Worm (Caenorhabditis elegans) whole organism, midembryonic: ENCODE measurements around the gene dnj-19.

Source experiments
- T22C8.4 ChIP-seq: fragments of 200-800 bp; sonication (Bioruptor generic); IDR thresholded peaks from 2 replicates; pipeline ENCODE4 v1.3.6; 2022; ENCODE audit warnings: missing genetic modification characterization, missing compliant biosample characterization
- flt-1 ChIP-seq: fragments of 200-800 bp; sonication (Bioruptor generic); IDR thresholded peaks from 2 replicates; pipeline ENCODE4 v1.3.6; 2022; ENCODE audit warnings: missing genetic modification characterization, missing compliant biosample characterization
- klf-2 ChIP-seq: fragments of 200-800 bp; sonication (Bioruptor generic); conservative IDR thresholded peaks from 2 replicates; pipeline ENCODE4 v1.3.6; 2022; ENCODE audit warnings: missing genetic modification reagents, missing genetic modification characterization, missing compliant biosample characterization
- med-1 ChIP-seq: sonication (generic microtip); optimal IDR thresholded peaks from 2 replicates; lab custom pipeline; 2017; ENCODE audit warnings: missing genetic modification characterization, mild to moderate bottlenecking, missing compliant biosample characterization, antibody characterized with exemption, missing genetic modification reagents; ENCODE audit not compliant: insufficient read depth
- tab-1 ChIP-seq: fragments of 200-800 bp; sonication (Bioruptor generic); IDR thresholded peaks from 2 replicates; pipeline ENCODE4 v1.3.6; 2022; ENCODE audit warnings: missing genetic modification characterization, missing compliant biosample characterization

DNA sequence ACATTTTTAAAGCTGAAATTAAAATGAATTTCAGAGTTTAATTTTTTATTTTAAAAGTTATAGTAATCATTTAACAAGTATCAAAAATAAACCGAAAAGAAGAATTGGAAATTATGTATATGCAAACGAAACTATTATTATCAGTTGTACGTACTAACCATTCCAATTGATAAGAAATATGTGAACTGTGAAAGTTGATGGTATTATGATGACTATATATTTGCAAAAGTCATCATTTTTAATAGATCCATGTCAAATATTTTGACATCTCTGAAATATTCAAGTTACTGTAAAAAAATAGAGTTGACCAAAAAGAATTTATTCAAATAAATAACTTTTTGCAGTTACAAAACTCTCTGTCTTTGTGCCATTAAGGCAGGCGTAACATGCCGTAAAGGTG is 43.4 kb upstream of the dnj-19 start, which contains the start of gene ugt-48:
- no peak for TF ChIP-seq flt-1 (GFP tag; lab: Robert Waterston, UW)
- no peak for TF ChIP-seq tab-1 (GFP tag; lab: Robert Waterston, UW)
- no peak for TF ChIP-seq T22C8.4 (GFP tag; lab: Robert Waterston, UW)
- no peak for TF ChIP-seq med-1 (GFP tag; lab: Kevin White, UChicago)
- no peak for TF ChIP-seq klf-2 (GFP tag; lab: Robert Waterston, UW)
